In genomic region chrIV:14371639-14372038, ce11 we compare ENCODE assay signal across 8 worm cellular contexts.
TF ChIP-seq lines count a peak whose summit lies in the region.

No protein-coding gene starts in this region.

TF ChIP-seq in whole organism, L1 larva, 84 proteins besides CTCF, POLR2A, EP300 and RAD21 (continues in another document):
- TF ChIP-seq ama-1 (optimal IDR thresholded peaks at IDR 0.05; lab: Kevin White, UChicago) (no peak), C34B4.2 (tag; optimal IDR thresholded peaks at IDR 0.05; lab: Kevin White, UChicago) (no peak), ces-1 (GFP tag; optimal IDR thresholded peaks at IDR 0.05; lab: Kevin White, UChicago) (no peak), dpl-1 (GFP tag; optimal IDR thresholded peaks at IDR 0.05; lab: Kevin White, UChicago) (peak in 1 of 3 experiments; percentile 25), nhr-47 (tag; optimal IDR thresholded peaks at IDR 0.05; lab: Kevin White, UChicago) (peak; percentile 49), fkh-8 (tag; optimal IDR thresholded peaks at IDR 0.05; lab: Kevin White, UChicago) (peak; percentile 78), snu-23 (GFP tag; optimal IDR thresholded peaks at IDR 0.05; lab: Kevin White, UChicago) (peak; percentile 49), unc-30 (tag; optimal IDR thresholded peaks at IDR 0.05; lab: Kevin White, UChicago) (no peak), lsy-2 (tag; optimal IDR thresholded peaks at IDR 0.05; lab: Kevin White, UChicago) (peak in 1 of 2 experiments; percentile 66), nhr-71 (tag; optimal IDR thresholded peaks at IDR 0.05; lab: Kevin White, UChicago) (peak; percentile 52), isw-1 (GFP tag; IDR thresholded peaks at IDR 0.05; lab: Robert Waterston, UW) (peak; percentile 36)

TF ChIP-seq in whole organism, L2 larva, 48 proteins besides CTCF, POLR2A, EP300 and RAD21 (continues in another document):
- TF ChIP-seq nhr-237 (tag; optimal IDR thresholded peaks at IDR 0.05; lab: Kevin White, UChicago): no peak
- peak; percentile 83 for TF ChIP-seq unc-55 (GFP tag; optimal IDR thresholded peaks at IDR 0.05; lab: Kevin White, UChicago)
- TF ChIP-seq mbf-1 (tag; optimal IDR thresholded peaks at IDR 0.05; lab: Kevin White, UChicago): no peak
- TF ChIP-seq C34F6.9 (tag; optimal IDR thresholded peaks at IDR 0.05; lab: Kevin White, UChicago): peak; percentile 79
- peak; percentile 53 for TF ChIP-seq mab-5 (tag; optimal IDR thresholded peaks at IDR 0.05; lab: Kevin White, UChicago)
- TF ChIP-seq Y55F3AM.14 (GFP tag; optimal IDR thresholded peaks at IDR 0.05; lab: Kevin White, UChicago): peak; percentile 63
- TF ChIP-seq peb-1 (tag; optimal IDR thresholded peaks at IDR 0.05; lab: Kevin White, UChicago): no peak
- TF ChIP-seq mdl-1 (tag; optimal IDR thresholded peaks at IDR 0.05; lab: Kevin White, UChicago): peak in 1 of 2 experiments; percentile 32
- peak; percentile 68 for TF ChIP-seq crh-2 (tag; optimal IDR thresholded peaks at IDR 0.05; lab: Kevin White, UChicago)
- peak; percentile 61 for TF ChIP-seq lin-11 (tag; optimal IDR thresholded peaks at IDR 0.05; lab: Kevin White, UChicago)
- peak; percentile 4 for TF ChIP-seq sma-9 (GFP tag; optimal IDR thresholded peaks at IDR 0.05; lab: Kevin White, UChicago)
- TF ChIP-seq sma-9 (tag; optimal IDR thresholded peaks at IDR 0.05; lab: Kevin White, UChicago): no peak

TF ChIP-seq in whole organism, L3 larva, 47 proteins besides CTCF, POLR2A, EP300 and RAD21 (continues in another document):
- TF ChIP-seq nhr-11 (tag; optimal IDR thresholded peaks at IDR 0.05; lab: Kevin White, UChicago) (no peak), elt-2 (tag; optimal IDR thresholded peaks at IDR 0.05; lab: Kevin White, UChicago) (no peak), zag-1 (tag; optimal IDR thresholded peaks at IDR 0.05; lab: Kevin White, UChicago) (no peak), aly-2 (tag; optimal IDR thresholded peaks at IDR 0.05; lab: Kevin White, UChicago) (no peak), ZK546.5 (tag; optimal IDR thresholded peaks at IDR 0.05; lab: Kevin White, UChicago) (no peak), mml-1 (tag; optimal IDR thresholded peaks at IDR 0.05; lab: Kevin White, UChicago) (no peak), unc-39 (tag; optimal IDR thresholded peaks at IDR 0.05; lab: Kevin White, UChicago) (no peak), pha-4 (tag; optimal IDR thresholded peaks at IDR 0.05; lab: Kevin White, UChicago) (no peak), mdl-1 (tag; optimal IDR thresholded peaks at IDR 0.05; lab: Kevin White, UChicago) (no peak), nhr-43 (tag; optimal IDR thresholded peaks at IDR 0.05; lab: Kevin White, UChicago; ENCODE audit: poor library complexity, severe bottlenecking) (no peak), nhr-237 (tag; optimal IDR thresholded peaks at IDR 0.05; lab: Kevin White, UChicago) (no peak), egl-27 (tag; optimal IDR thresholded peaks at IDR 0.05; lab: Kevin White, UChicago) (no peak)

TF ChIP-seq in whole organism, L4 larva, 104 proteins besides CTCF, POLR2A, EP300 and RAD21 (continues in another document):
- TF ChIP-seq set-16 (GFP tag; IDR thresholded peaks at IDR 0.05; lab: Robert Waterston, UW): no peak
- no peak for TF ChIP-seq daf-8 (GFP tag; IDR thresholded peaks at IDR 0.05; lab: Robert Waterston, UW)
- TF ChIP-seq unc-130 (GFP tag; optimal IDR thresholded peaks at IDR 0.05; lab: Kevin White, UChicago): no peak
- TF ChIP-seq fkh-10 (GFP tag; optimal IDR thresholded peaks at IDR 0.05; lab: Kevin White, UChicago): peak; percentile 89
- peak; percentile 56 for TF ChIP-seq mep-1 (tag; optimal IDR thresholded peaks at IDR 0.05; lab: Kevin White, UChicago)
- no peak for TF ChIP-seq nhr-42 (GFP tag; IDR thresholded peaks at IDR 0.05; lab: Robert Waterston, UW)
- peak in 1 of 2 experiments; percentile 14 for TF ChIP-seq mdl-1 (tag; optimal IDR thresholded peaks at IDR 0.05; lab: Kevin White, UChicago)
- TF ChIP-seq F37D6.2 (tag; optimal IDR thresholded peaks at IDR 0.05; lab: Kevin White, UChicago): peak; percentile 40
- 0 out of 2 replicates have a peak, but pooled peaks have one; percentile 37 for TF ChIP-seq ceh-20 (GFP tag; IDR thresholded peaks at IDR 0.05; lab: Robert Waterston, UW)
- TF ChIP-seq aha-1 (tag; lab: Kevin White, UChicago): peak; percentile 93
- TF ChIP-seq ceh-28 (tag; optimal IDR thresholded peaks at IDR 0.05; lab: Kevin White, UChicago): peak; percentile 15
- no peak for TF ChIP-seq egl-27 (tag; optimal IDR thresholded peaks at IDR 0.05; lab: Kevin White, UChicago)

TF ChIP-seq in whole organism, late embryonic, 69 proteins besides CTCF, POLR2A, EP300 and RAD21 (continues in another document):
- peak; percentile 44 for TF ChIP-seq syd-9 (tag; optimal IDR thresholded peaks at IDR 0.05; lab: Kevin White, UChicago)
- peak; percentile 82 for TF ChIP-seq ceh-31 (tag; optimal IDR thresholded peaks at IDR 0.05; lab: Kevin White, UChicago)
- peak; percentile 66 for TF ChIP-seq ceh-14 (tag; optimal IDR thresholded peaks at IDR 0.05; lab: Kevin White, UChicago)
- no peak for TF ChIP-seq K02D7.2 (tag; optimal IDR thresholded peaks at IDR 0.05; lab: Kevin White, UChicago)
- no peak for TF ChIP-seq F13H6.1 (tag; optimal IDR thresholded peaks at IDR 0.05; lab: Kevin White, UChicago)
- no peak for TF ChIP-seq dmd-4 (tag; optimal IDR thresholded peaks at IDR 0.05; lab: Kevin White, UChicago; ENCODE audit: borderline replicate concordance)
- no peak for TF ChIP-seq ttx-3 (tag; optimal IDR thresholded peaks at IDR 0.05; lab: Kevin White, UChicago)
- peak; percentile 85 for TF ChIP-seq unc-42 (tag; optimal IDR thresholded peaks at IDR 0.05; lab: Kevin White, UChicago)
- peak; percentile 46 for TF ChIP-seq ceh-18 (tag; optimal IDR thresholded peaks at IDR 0.05; lab: Kevin White, UChicago)
- peak; percentile 20 for TF ChIP-seq pag-3 (tag; optimal IDR thresholded peaks at IDR 0.05; lab: Kevin White, UChicago; ENCODE audit: borderline replicate concordance)
- no peak for TF ChIP-seq unc-86 (tag; optimal IDR thresholded peaks at IDR 0.05; lab: Kevin White, UChicago)
- TF ChIP-seq nfya-1 (tag; optimal IDR thresholded peaks at IDR 0.05; lab: Kevin White, UChicago): peak; percentile 77

TF ChIP-seq in whole organism, midembryonic, 9 proteins besides CTCF, POLR2A, EP300 and RAD21:
- TF ChIP-seq ref-1 (GFP tag; conservative IDR thresholded peaks at IDR 0.05; lab: Robert Waterston, UW) (no peak), klf-2 (GFP tag; conservative IDR thresholded peaks at IDR 0.05; lab: Robert Waterston, UW) (0 out of 2 replicates have a peak, but pooled peaks have one; percentile 17)

TF ChIP-seq in whole organism, mixed stage, embryonic, 35 proteins besides CTCF, POLR2A, EP300 and RAD21:
- TF ChIP-seq ceh-83 (GFP tag; optimal IDR thresholded peaks at IDR 0.05; lab: Kevin White, UChicago): peak; percentile 16
- no peak for TF ChIP-seq nhr-237 (tag; optimal IDR thresholded peaks at IDR 0.05; lab: Kevin White, UChicago)
- no peak for TF ChIP-seq ceh-39 (tag; optimal IDR thresholded peaks at IDR 0.05; lab: Kevin White, UChicago)
- peak; percentile 44 for TF ChIP-seq sptf-1 (tag; optimal IDR thresholded peaks at IDR 0.05; lab: Kevin White, UChicago)
- peak; percentile 12 for TF ChIP-seq mep-1 (tag; optimal IDR thresholded peaks at IDR 0.05; lab: Kevin White, UChicago)
- TF ChIP-seq mls-2 (tag; optimal IDR thresholded peaks at IDR 0.05; lab: Kevin White, UChicago): peak; percentile 46
- peak; percentile 77 for TF ChIP-seq ces-1 (GFP tag; optimal IDR thresholded peaks at IDR 0.05; lab: Kevin White, UChicago)
TF ChIP-seq in whole organism, mixed stage, embryonic: peak in this region for 5.

TF ChIP-seq in whole organism, young adult, 124 proteins besides CTCF, POLR2A, EP300 and RAD21:
- no peak for TF ChIP-seq ceh-40 (GFP tag; IDR thresholded peaks at IDR 0.05; lab: Robert Waterston, UW)
- TF ChIP-seq K12H6.12 (tag; optimal IDR thresholded peaks at IDR 0.05; lab: Kevin White, UChicago): peak; percentile 69
- TF ChIP-seq hmg-1.2 (GFP tag; IDR thresholded peaks at IDR 0.05; lab: Robert Waterston, UW): no peak; the same call in 1 of the 2 replicates
- no peak for TF ChIP-seq K11D2.4 (GFP tag; IDR thresholded peaks at IDR 0.05; lab: Robert Waterston, UW)
- no peak for TF ChIP-seq snpc-3.4 (tag; optimal IDR thresholded peaks at IDR 0.05; lab: Kevin White, UChicago)
- TF ChIP-seq somi-1 (GFP tag; optimal IDR thresholded peaks at IDR 0.05; lab: Kevin White, UChicago): peak; percentile 20
- TF ChIP-seq lin-40 (tag; optimal IDR thresholded peaks at IDR 0.05; lab: Kevin White, UChicago): peak; percentile 6
- TF ChIP-seq snpc-4 (GFP tag; optimal IDR thresholded peaks at IDR 0.05; lab: Kevin White, UChicago): no peak
- peak in 1 of 4 experiments; percentile 11 for TF ChIP-seq snpc-4 (tag; optimal IDR thresholded peaks at IDR 0.05; lab: Kevin White, UChicago)
- TF ChIP-seq ztf-26 (tag; optimal IDR thresholded peaks at IDR 0.05; lab: Kevin White, UChicago): no peak
- TF ChIP-seq D2030.7 (GFP tag; IDR thresholded peaks at IDR 0.05; lab: Robert Waterston, UW): no peak
- no peak for TF ChIP-seq ztf-22 (GFP tag; optimal IDR thresholded peaks at IDR 0.05; lab: Kevin White, UChicago)
- TF ChIP-seq nhr-179 (tag; optimal IDR thresholded peaks at IDR 0.05; lab: Kevin White, UChicago): no peak
TF ChIP-seq in whole organism, young adult: peak in this region for 4.
